Fruit fly (Drosophila melanogaster): ENCODE results near the gene RpS14b.

Gene RpS14b

DNA sequence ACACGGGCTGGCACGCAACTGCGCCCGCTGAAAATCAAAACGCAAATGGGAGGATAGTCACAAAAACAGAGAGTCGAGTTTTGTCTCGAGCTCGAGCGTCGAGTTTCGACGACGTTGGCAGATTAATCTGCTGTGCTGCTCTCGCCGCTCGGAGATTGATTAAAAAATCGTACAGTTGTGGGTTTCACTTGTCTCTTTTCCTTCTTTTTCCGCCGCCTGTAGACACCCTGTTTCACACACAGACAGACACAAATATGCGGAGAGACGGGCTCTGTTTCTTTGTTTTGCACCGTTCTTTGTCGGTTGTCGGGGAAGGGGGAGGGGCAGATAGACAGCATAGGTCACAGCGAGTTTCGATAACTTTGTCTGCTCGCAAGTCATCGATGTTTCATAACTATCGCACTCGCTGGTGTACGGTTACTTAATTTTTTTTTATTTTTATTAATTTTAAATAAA lies 12.2 kb downstream of the RpS14b start, which contains the start of gene orion (continued):
- TF ChIP-seq CG7357 (GFP tag; IDR thresholded peaks at IDR 0.05) (no peak), lab (GFP tag; optimal IDR thresholded peaks at IDR 0.05) (no peak), Optix (GFP tag; IDR thresholded peaks at IDR 0.05) (peak; percentile 53; the same call in 1 of the 3 replicates), CG32532 (GFP tag; IDR thresholded peaks at IDR 0.05) (peak; percentile 31; the same call in 1 of the 2 replicates), sug (tag; optimal IDR thresholded peaks at IDR 0.05) (no peak), hbn (GFP tag; IDR thresholded peaks at IDR 0.05; ENCODE audit: partially characterized antibody) (peak; percentile 82), CG11723 (GFP tag; optimal IDR thresholded peaks at IDR 0.05) (no peak), al (GFP tag; IDR thresholded peaks at IDR 0.05) (no peak), lilli (GFP tag; optimal IDR thresholded peaks at IDR 0.05) (peak; percentile 42), NFAT (GFP tag; IDR thresholded peaks at IDR 0.05) (no peak), pb (GFP tag; optimal IDR thresholded peaks at IDR 0.05) (no peak), Ets97D (GFP tag; optimal IDR thresholded peaks at IDR 0.05) (no peak), en (GFP tag; optimal IDR thresholded peaks at IDR 0.05) (no peak), CG7372 (GFP tag; IDR thresholded peaks at IDR 0.05) (peak; percentile 17; the same call in 1 of the 2 replicates), dati (GFP tag; IDR thresholded peaks at IDR 0.05) (no peak), CG34224 (GFP tag; IDR thresholded peaks at IDR 0.05; ENCODE audit: partially characterized antibody) (peak; percentile 82), eve (GFP tag; optimal IDR thresholded peaks at IDR 0.05) (no peak), Asciz (GFP tag; optimal IDR thresholded peaks at IDR 0.05) (no peak), CG2199 (GFP tag; IDR thresholded peaks at IDR 0.05) (peak; percentile 72; the same call in 1 of the 3 replicates), Mes4 (GFP tag; optimal IDR thresholded peaks at IDR 0.05) (no peak), CG3407 (GFP tag; optimal IDR thresholded peaks at IDR 0.05) (no peak), E2f1 (GFP tag; IDR thresholded peaks at IDR 0.05) (no peak), Fer2 (tag; optimal IDR thresholded peaks at IDR 0.05) (no peak), CG4424 (GFP tag; optimal IDR thresholded peaks at IDR 0.05) (no peak), CG17568 (GFP tag; optimal IDR thresholded peaks at IDR 0.05) (no peak), croc (GFP tag; conservative IDR thresholded peaks at IDR 0.05) (no peak), CG4282 (GFP tag; optimal IDR thresholded peaks at IDR 0.05) (no peak), Hey (tag; optimal IDR thresholded peaks at IDR 0.05) (no peak), tgo (GFP tag; IDR thresholded peaks at IDR 0.05) (peak; percentile 22; the same call in 1 of the 3 replicates), CG10979 (tag; optimal IDR thresholded peaks at IDR 0.05) (peak; percentile 40), Mrtf (GFP tag; IDR thresholded peaks at IDR 0.05) (no peak), TFAM (GFP tag; optimal IDR thresholded peaks at IDR 0.05) (no peak), CG31224 (GFP tag; IDR thresholded peaks at IDR 0.05) (no peak), fd3F (GFP tag; optimal IDR thresholded peaks at IDR 0.05) (no peak), CG13123 (GFP tag; optimal IDR thresholded peaks at IDR 0.05) (no peak), abd-A (tag; optimal IDR thresholded peaks at IDR 0.05) (no peak), CG32772 (GFP tag; IDR thresholded peaks at IDR 0.05) (no peak), grn (GFP tag; optimal IDR thresholded peaks at IDR 0.05) (no peak), CG12659 (GFP tag; optimal IDR thresholded peaks at IDR 0.05) (peak; percentile 24), so (GFP tag; IDR thresholded peaks at IDR 0.05) (peak; percentile 66; the same call in 1 of the 3 replicates), bsh (GFP tag; optimal IDR thresholded peaks at IDR 0.05) (peak in 1 of 2 experiments; percentile 68), gt (GFP tag; IDR thresholded peaks at IDR 0.05) (no peak), CG4707 (GFP tag; optimal IDR thresholded peaks at IDR 0.05) (no peak), CG11247 (GFP tag; IDR thresholded peaks at IDR 0.05) (no peak), CG5953 (GFP tag; IDR thresholded peaks at IDR 0.05) (no peak), CG1647 (GFP tag; optimal IDR thresholded peaks at IDR 0.05) (no peak), Elba2 (GFP tag; optimal IDR thresholded peaks at IDR 0.05) (no peak), CG9437 (GFP tag; optimal IDR thresholded peaks at IDR 0.05) (no peak), CG10147 (GFP tag; optimal IDR thresholded peaks at IDR 0.05) (no peak), Six4 (GFP tag; optimal IDR thresholded peaks at IDR 0.05) (no peak), CG16863 (GFP tag; optimal IDR thresholded peaks at IDR 0.05) (no peak), HLH54F (GFP tag; optimal IDR thresholded peaks at IDR 0.05) (no peak)
